ENCODE assay signal across 1 fruit fly cellular context in genomic region chrX:7285995-7286985, dm6.
TF ChIP-seq lines count a peak whose summit lies in the region.

Gene CG2059 (plus strand): TSS chrX:7286358.

TF ChIP-seq in whole organism, embryonic, 481 proteins besides CTCF, POLR2A, EP300 and RAD21 (continued from another document and continues in another):
- TF ChIP-seq bab2 (GFP tag; optimal IDR thresholded peaks at IDR 0.05; lab: Kevin White, UChicago) (peak; percentile 56), CG16863 (GFP tag; optimal IDR thresholded peaks at IDR 0.05; lab: Kevin White, UChicago) (peak; percentile 39), sug (tag; optimal IDR thresholded peaks at IDR 0.05; lab: Kevin White, UChicago) (peak; percentile 24), disco-r (GFP tag; optimal IDR thresholded peaks at IDR 0.05; lab: Kevin White, UChicago) (no peak), NC2β (GFP tag; optimal IDR thresholded peaks at IDR 0.05; lab: Kevin White, UChicago) (peak; percentile 63), twi (tag; optimal IDR thresholded peaks at IDR 0.05; lab: Kevin White, UChicago) (no peak), CG4854 (GFP tag; optimal IDR thresholded peaks at IDR 0.05; lab: Kevin White, UChicago) (peak; percentile 37), CG6765 (GFP tag; optimal IDR thresholded peaks at IDR 0.05; lab: Kevin White, UChicago) (no peak), Side (GFP tag; optimal IDR thresholded peaks at IDR 0.05; lab: Kevin White, UChicago) (peak; percentile 3), Neu2 (GFP tag; optimal IDR thresholded peaks at IDR 0.05; lab: Kevin White, UChicago; ENCODE audit: borderline replicate concordance) (no peak), schlank (tag; optimal IDR thresholded peaks at IDR 0.05; lab: Kevin White, UChicago) (peak; percentile 5), CG16815 (GFP tag; optimal IDR thresholded peaks at IDR 0.05; lab: Kevin White, UChicago) (peak; percentile 8), Hmx (GFP tag; optimal IDR thresholded peaks at IDR 0.05; lab: Kevin White, UChicago) (no peak), tap (tag; optimal IDR thresholded peaks at IDR 0.05; lab: Kevin White, UChicago) (no peak), Trl (optimal IDR thresholded peaks at IDR 0.05; lab: Kevin White, UChicago) (no peak), Trl (GFP tag; optimal IDR thresholded peaks at IDR 0.05; lab: Kevin White, UChicago) (peak; percentile 52), CG4424 (GFP tag; optimal IDR thresholded peaks at IDR 0.05; lab: Kevin White, UChicago) (peak; percentile 13), abd-A (tag; optimal IDR thresholded peaks at IDR 0.05; lab: Kevin White, UChicago) (peak; percentile 54), pfk (GFP tag; optimal IDR thresholded peaks at IDR 0.05; lab: Kevin White, UChicago) (peak; percentile 23), jigr1 (GFP tag; IDR thresholded peaks at IDR 0.05; lab: Robert Waterston, UW) (no peak), CG4707 (GFP tag; optimal IDR thresholded peaks at IDR 0.05; lab: Kevin White, UChicago) (no peak), grn (GFP tag; optimal IDR thresholded peaks at IDR 0.05; lab: Kevin White, UChicago) (peak; percentile 1), CG12104 (GFP tag; optimal IDR thresholded peaks at IDR 0.05; lab: Kevin White, UChicago) (peak; percentile 59), esg (GFP tag; conservative IDR thresholded peaks at IDR 0.05; lab: Robert Waterston, UW) (peak; percentile 34; the same call in 1 of the 2 replicates), Atf-2 (GFP tag; optimal IDR thresholded peaks at IDR 0.05; lab: Kevin White, UChicago) (peak; percentile 20), NK7.1 (GFP tag; optimal IDR thresholded peaks at IDR 0.05; lab: Kevin White, UChicago) (no peak), gsb-n (tag; optimal IDR thresholded peaks at IDR 0.05; lab: Kevin White, UChicago) (peak; percentile 8), CG16813 (GFP tag; IDR thresholded peaks at IDR 0.05; lab: Robert Waterston, UW; ENCODE audit: partially characterized antibody) (peak; percentile 58), CG18619 (GFP tag; optimal IDR thresholded peaks at IDR 0.05; lab: Kevin White, UChicago) (no peak), CG14667 (GFP tag; IDR thresholded peaks at IDR 0.05; lab: Robert Waterston, UW) (0 out of 2 replicates have a peak, but pooled peaks have one; percentile 11), tio (GFP tag; optimal IDR thresholded peaks at IDR 0.05; lab: Kevin White, UChicago) (no peak), CG7372 (GFP tag; IDR thresholded peaks at IDR 0.05; lab: Robert Waterston, UW) (peak; percentile 42; the same call in 1 of the 2 replicates), Dref (GFP tag; IDR thresholded peaks at IDR 0.05; lab: Robert Waterston, UW) (peak; percentile 65), CG2678 (tag; optimal IDR thresholded peaks at IDR 0.05; lab: Kevin White, UChicago) (peak; percentile 50), Sox100B (GFP tag; optimal IDR thresholded peaks at IDR 0.05; lab: Kevin White, UChicago) (no peak), E2f1 (GFP tag; IDR thresholded peaks at IDR 0.05; lab: Robert Waterston, UW) (peak; percentile 51), TFAM (GFP tag; optimal IDR thresholded peaks at IDR 0.05; lab: Kevin White, UChicago) (no peak), Hmr (GFP tag; optimal IDR thresholded peaks at IDR 0.05; lab: Kevin White, UChicago) (peak; percentile 74), Hey (tag; optimal IDR thresholded peaks at IDR 0.05; lab: Kevin White, UChicago) (peak; percentile 21), onecut (GFP tag; IDR thresholded peaks at IDR 0.05; lab: Robert Waterston, UW) (0 out of 2 replicates have a peak, but pooled peaks have one; percentile 19), repo (GFP tag; optimal IDR thresholded peaks at IDR 0.05; lab: Kevin White, UChicago) (no peak), CG3065 (GFP tag; optimal IDR thresholded peaks at IDR 0.05; lab: Kevin White, UChicago) (no peak), CG6689 (GFP tag; IDR thresholded peaks at IDR 0.05; lab: Robert Waterston, UW) (peak; percentile 45; the same call in 1 of the 2 replicates), CG11247 (GFP tag; IDR thresholded peaks at IDR 0.05; lab: Robert Waterston, UW) (no peak), CG11456 (GFP tag; IDR thresholded peaks at IDR 0.05; lab: Robert Waterston, UW) (peak; percentile 74; the same call in 2 of the 3 replicates), tup (GFP tag; optimal IDR thresholded peaks at IDR 0.05; lab: Kevin White, UChicago) (no peak), CG12155 (GFP tag; optimal IDR thresholded peaks at IDR 0.05; lab: Kevin White, UChicago) (peak; percentile 57), NfI (GFP tag; optimal IDR thresholded peaks at IDR 0.05; lab: Kevin White, UChicago) (peak; percentile 38), Bteb2 (GFP tag; optimal IDR thresholded peaks at IDR 0.05; lab: Kevin White, UChicago) (peak; percentile 13), Camta (GFP tag; optimal IDR thresholded peaks at IDR 0.05; lab: Kevin White, UChicago) (no peak), gfzf (GFP tag; optimal IDR thresholded peaks at IDR 0.05; lab: Kevin White, UChicago) (peak; percentile 97), dmrt11E (tag; optimal IDR thresholded peaks at IDR 0.05; lab: Kevin White, UChicago) (no peak), chinmo (GFP tag; IDR thresholded peaks at IDR 0.05; lab: Robert Waterston, UW; ENCODE audit: partially characterized antibody) (0 out of 4 replicates have a peak, but pooled peaks have one; percentile 42), cad (GFP tag; optimal IDR thresholded peaks at IDR 0.05; lab: Kevin White, UChicago) (no peak), CG12744 (GFP tag; optimal IDR thresholded peaks at IDR 0.05; lab: Kevin White, UChicago) (no peak), oc (tag; optimal IDR thresholded peaks at IDR 0.05; lab: Kevin White, UChicago) (no peak), CG34224 (GFP tag; IDR thresholded peaks at IDR 0.05; lab: Robert Waterston, UW; ENCODE audit: partially characterized antibody) (no peak), CG7745 (tag; optimal IDR thresholded peaks at IDR 0.05; lab: Kevin White, UChicago) (peak; percentile 90), phol (tag; optimal IDR thresholded peaks at IDR 0.05; lab: Kevin White, UChicago) (peak; percentile 94), mirr (GFP tag; optimal IDR thresholded peaks at IDR 0.05; lab: Kevin White, UChicago) (peak; percentile 29), CG34376 (GFP tag; optimal IDR thresholded peaks at IDR 0.05; lab: Kevin White, UChicago) (peak; percentile 1), CG14965 (GFP tag; optimal IDR thresholded peaks at IDR 0.05; lab: Kevin White, UChicago; ENCODE audit: borderline replicate concordance) (no peak), zfh2 (GFP tag; optimal IDR thresholded peaks at IDR 0.05; lab: Kevin White, UChicago) (peak; percentile 67), fd96Cb (tag; optimal IDR thresholded peaks at IDR 0.05; lab: Kevin White, UChicago) (no peak), CG2116 (GFP tag; optimal IDR thresholded peaks at IDR 0.05; lab: Kevin White, UChicago) (peak; percentile 64), CG9797 (GFP tag; optimal IDR thresholded peaks at IDR 0.05; lab: Kevin White, UChicago) (peak; percentile 96), vfl (GFP tag; optimal IDR thresholded peaks at IDR 0.05; lab: Kevin White, UChicago) (peak; percentile 12), Gug (GFP tag; IDR thresholded peaks at IDR 0.05; lab: Robert Waterston, UW) (peak; percentile 56; the same call in 3 of the 4 replicates), Max (GFP tag; optimal IDR thresholded peaks at IDR 0.05; lab: Kevin White, UChicago) (peak; percentile 55), CG17802 (tag; optimal IDR thresholded peaks at IDR 0.05; lab: Kevin White, UChicago) (peak; percentile 60), Bgb (GFP tag; IDR thresholded peaks at IDR 0.05; lab: Robert Waterston, UW; ENCODE audit: partially characterized antibody) (peak; percentile 65; the same call in 1 of the 2 replicates), lilli (GFP tag; optimal IDR thresholded peaks at IDR 0.05; lab: Kevin White, UChicago) (peak; percentile 48), CG6813 (GFP tag; optimal IDR thresholded peaks at IDR 0.05; lab: Kevin White, UChicago) (peak; percentile 20), Eip74EF (GFP tag; optimal IDR thresholded peaks at IDR 0.05; lab: Kevin White, UChicago) (no peak), z (GFP tag; IDR thresholded peaks at IDR 0.05; lab: Robert Waterston, UW) (no peak), CG9817 (tag; optimal IDR thresholded peaks at IDR 0.05; lab: Kevin White, UChicago) (peak; percentile 49), bowl (GFP tag; IDR thresholded peaks at IDR 0.05; lab: Robert Waterston, UW) (no peak), h (optimal IDR thresholded peaks at IDR 0.05; lab: Kevin White, UChicago) (no peak), CG7963 (GFP tag; IDR thresholded peaks at IDR 0.05; lab: Robert Waterston, UW; ENCODE audit: partially characterized antibody) (0 out of 3 replicates have a peak, but pooled peaks have one; percentile 36), CG8290 (GFP tag; optimal IDR thresholded peaks at IDR 0.05; lab: Kevin White, UChicago) (no peak), CG8290 (tag; optimal IDR thresholded peaks at IDR 0.05; lab: Kevin White, UChicago) (peak in 1 of 2 experiments; percentile 94), ttk (GFP tag; IDR thresholded peaks at IDR 0.05; lab: Robert Waterston, UW) (no peak), CG6791 (GFP tag; IDR thresholded peaks at IDR 0.05; lab: Robert Waterston, UW; ENCODE audit: partially characterized antibody) (peak; percentile 59; the same call in 2 of the 3 replicates), CG3838 (GFP tag; optimal IDR thresholded peaks at IDR 0.05; lab: Kevin White, UChicago) (no peak), CrebB (tag; optimal IDR thresholded peaks at IDR 0.05; lab: Kevin White, UChicago) (peak; percentile 31), CG30431 (GFP tag; optimal IDR thresholded peaks at IDR 0.05; lab: Kevin White, UChicago) (peak; percentile 24), CG17912 (GFP tag; optimal IDR thresholded peaks at IDR 0.05; lab: Kevin White, UChicago) (peak; percentile 63), pita (GFP tag; optimal IDR thresholded peaks at IDR 0.05; lab: Kevin White, UChicago) (peak; percentile 83), Deaf1 (tag; optimal IDR thresholded peaks at IDR 0.05; lab: Kevin White, UChicago) (no peak), Med (GFP tag; lab: Kevin White, UChicago) (peak; percentile 97), lov (optimal IDR thresholded peaks at IDR 0.05; lab: Kevin White, UChicago) (no peak), lov (GFP tag; IDR thresholded peaks at IDR 0.05; lab: Robert Waterston, UW) (peak; percentile 68; the same call in 1 of the 3 replicates), ap (GFP tag; IDR thresholded peaks at IDR 0.05; lab: Robert Waterston, UW) (0 out of 2 replicates have a peak, but pooled peaks have one; percentile 18), CG11085 (GFP tag; IDR thresholded peaks at IDR 0.05; lab: Robert Waterston, UW) (peak; percentile 42), Optix (GFP tag; IDR thresholded peaks at IDR 0.05; lab: Robert Waterston, UW) (no peak), CG12299 (tag; optimal IDR thresholded peaks at IDR 0.05; lab: Kevin White, UChicago) (peak; percentile 19), CG10147 (GFP tag; optimal IDR thresholded peaks at IDR 0.05; lab: Kevin White, UChicago) (peak; percentile 11), B-H1 (GFP tag; IDR thresholded peaks at IDR 0.05; lab: Robert Waterston, UW) (no peak), CG32772 (GFP tag; IDR thresholded peaks at IDR 0.05; lab: Robert Waterston, UW) (peak; percentile 47), NC2α (GFP tag; optimal IDR thresholded peaks at IDR 0.05; lab: Kevin White, UChicago) (no peak), CG12071 (GFP tag; optimal IDR thresholded peaks at IDR 0.05; lab: Kevin White, UChicago) (no peak), D19A (tag; optimal IDR thresholded peaks at IDR 0.05; lab: Kevin White, UChicago) (no peak), CG2129 (GFP tag; IDR thresholded peaks at IDR 0.05; lab: Robert Waterston, UW; ENCODE audit: partially characterized antibody) (no peak), CG14441 (GFP tag; IDR thresholded peaks at IDR 0.05; lab: Robert Waterston, UW) (peak; percentile 47), Xrp1 (GFP tag; IDR thresholded peaks at IDR 0.05; lab: Robert Waterston, UW) (0 out of 2 replicates have a peak, but pooled peaks have one; percentile 9), CG10959 (GFP tag; IDR thresholded peaks at IDR 0.05; lab: Robert Waterston, UW) (peak; percentile 53; the same call in 1 of the 2 replicates), org-1 (GFP tag; optimal IDR thresholded peaks at IDR 0.05; lab: Kevin White, UChicago) (peak; percentile 3), CG9609 (GFP tag; optimal IDR thresholded peaks at IDR 0.05; lab: Kevin White, UChicago) (peak; percentile 48), CG30403 (GFP tag; optimal IDR thresholded peaks at IDR 0.05; lab: Kevin White, UChicago) (peak; percentile 48), CG15479 (GFP tag; optimal IDR thresholded peaks at IDR 0.05; lab: Kevin White, UChicago) (peak; percentile 75), zen (tag; optimal IDR thresholded peaks at IDR 0.05; lab: Kevin White, UChicago) (peak; percentile 23), zf30C (GFP tag; optimal IDR thresholded peaks at IDR 0.05; lab: Kevin White, UChicago) (no peak), knrl (GFP tag; IDR thresholded peaks at IDR 0.05; lab: Robert Waterston, UW; ENCODE audit: partially characterized antibody) (peak; percentile 52), Ets65A (GFP tag; lab: Kevin White, UChicago) (peak; percentile 98), CG18764 (GFP tag; optimal IDR thresholded peaks at IDR 0.05; lab: Kevin White, UChicago) (peak; percentile 12), lola (GFP tag; optimal IDR thresholded peaks at IDR 0.05; lab: Kevin White, UChicago) (no peak), HmgD (GFP tag; optimal IDR thresholded peaks at IDR 0.05; lab: Kevin White, UChicago) (peak; percentile 84), Six4 (GFP tag; optimal IDR thresholded peaks at IDR 0.05; lab: Kevin White, UChicago) (no peak), CG2712 (tag; optimal IDR thresholded peaks at IDR 0.05; lab: Kevin White, UChicago) (peak; percentile 53), dati (GFP tag; IDR thresholded peaks at IDR 0.05; lab: Robert Waterston, UW) (no peak), Abd-B (GFP tag; optimal IDR thresholded peaks at IDR 0.05; lab: Kevin White, UChicago) (peak; percentile 27), CG8281 (tag; optimal IDR thresholded peaks at IDR 0.05; lab: Kevin White, UChicago) (no peak), CG1602 (GFP tag; optimal IDR thresholded peaks at IDR 0.05; lab: Kevin White, UChicago) (peak; percentile 26), run (tag; optimal IDR thresholded peaks at IDR 0.05; lab: Kevin White, UChicago) (no peak), CG6175 (GFP tag; IDR thresholded peaks at IDR 0.05; lab: Robert Waterston, UW) (0 out of 3 replicates have a peak, but pooled peaks have one; percentile 15), Dfd (GFP tag; optimal IDR thresholded peaks at IDR 0.05; lab: Kevin White, UChicago) (no peak), CG9727 (GFP tag; optimal IDR thresholded peaks at IDR 0.05; lab: Kevin White, UChicago) (peak; percentile 49), CG3281 (GFP tag; optimal IDR thresholded peaks at IDR 0.05; lab: Kevin White, UChicago) (peak; percentile 44), CG14050 (GFP tag; IDR thresholded peaks at IDR 0.05; lab: Robert Waterston, UW) (no peak), Sry-β (GFP tag; optimal IDR thresholded peaks at IDR 0.05; lab: Kevin White, UChicago) (peak; percentile 22)
